Fruit fly (Drosophila melanogaster) whole organism, wandering third instar larva: ENCODE data around the gene CG9961.

Source experiments
- Abd-B ChIP-seq: fragments of >200 bp; optimal IDR thresholded peaks from 2 replicates; lab custom pipeline; 2017; ENCODE audit warnings: missing biosample characterization, missing genetic modification characterization
- Dfd ChIP-seq: fragments of >200 bp; optimal IDR thresholded peaks from 2 replicates; lab custom pipeline; 2017; ENCODE audit warnings: missing biosample characterization, missing genetic modification characterization
- Myc ChIP-seq: fragments of >200 bp; optimal IDR thresholded peaks from 2 replicates; lab custom pipeline; 2017
- OdsH ChIP-seq: fragments of 200-800 bp; sonication (Bioruptor generic); optimal IDR thresholded peaks from 2 replicates; lab custom pipeline; 2016; ENCODE audit warnings: missing biosample characterization, mild to moderate bottlenecking, missing genetic modification characterization
- brk ChIP-seq: fragments of 200-800 bp; sonication (Bioruptor generic); optimal IDR thresholded peaks from 2 replicates; lab custom pipeline; 2016; ENCODE audit warnings: missing biosample characterization, mild to moderate bottlenecking, missing genetic modification characterization
- ey ChIP-seq: fragments of 200-800 bp; sonication (Bioruptor generic); optimal IDR thresholded peaks from 2 replicates; lab custom pipeline; 2016; ENCODE audit warnings: missing biosample characterization, missing genetic modification characterization
- jim ChIP-seq: fragments of 175-275, 200-325 bp; sonication (Bioruptor generic); optimal IDR thresholded peaks from 2 replicates; lab custom pipeline; 2016; ENCODE audit warnings: missing biosample characterization, mild to moderate bottlenecking, missing genetic modification characterization
- psq ChIP-seq: fragments of 200-800 bp; sonication (Bioruptor generic); optimal IDR thresholded peaks from 3 replicates; lab custom pipeline; 2017; ENCODE audit warnings: missing biosample characterization, mild to moderate bottlenecking, missing genetic modification characterization, moderate library complexity
- usp ChIP-seq: fragments of >200 bp; optimal IDR thresholded peaks from 2 replicates; lab custom pipeline; 2017; ENCODE audit warnings: missing biosample characterization, missing genetic modification characterization

DNA sequence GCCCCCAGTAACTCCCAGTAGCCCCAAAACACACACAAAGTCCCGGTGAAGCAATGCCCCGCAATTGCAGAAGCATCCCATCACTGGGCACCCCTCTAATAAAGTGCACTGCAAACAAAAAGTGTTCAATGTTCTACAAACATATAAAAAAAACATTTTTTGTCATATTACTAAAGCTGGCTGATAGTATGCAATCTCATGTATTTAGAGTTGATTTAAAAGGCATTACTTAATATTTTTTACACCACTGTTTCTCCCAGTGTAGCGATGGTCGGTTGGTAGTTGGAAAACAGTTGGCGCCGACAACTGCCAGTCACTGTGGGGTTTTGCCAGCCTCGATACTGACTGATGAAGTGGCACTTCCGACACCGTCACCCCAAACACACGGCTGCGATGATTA, 24.4 kb downstream of the CG9961 start:
- TF ChIP-seq Myc: no peak
- TF ChIP-seq jim (GFP tag; lab: Kevin White, UChicago): no peak
- no peak for TF ChIP-seq psq
- TF ChIP-seq usp (GFP tag; lab: Kevin White, UChicago): no peak
- TF ChIP-seq OdsH (GFP tag; lab: Kevin White, UChicago): no peak
- no peak for TF ChIP-seq Abd-B (GFP tag; lab: Kevin White, UChicago)
- no peak for TF ChIP-seq Dfd (GFP tag; lab: Kevin White, UChicago)
- no peak for TF ChIP-seq brk (GFP tag; lab: Kevin White, UChicago)
- no peak for TF ChIP-seq ey (GFP tag; lab: Kevin White, UChicago)
